Fruit fly (Drosophila melanogaster) S2 (cell line): ENCODE data around the gene rdog.

Experiments
- CG8478 ChIP-seq: fragments of >200 bp; optimal IDR thresholded peaks from 2 replicates; lab custom pipeline; 2018
- CTCF ChIP-seq, 2 experiments: fragments of >200 bp; optimal IDR thresholded peaks; 2 replicates each; lab custom pipeline; 2018

dm6 chr3R:29202418-29202817, 44.5 kb downstream of the rdog start, which contains the start of gene Mesh1:
- TF ChIP-seq CG8478, result peak; percentile 5
- no peak for TF ChIP-seq CTCF (optimal IDR thresholded peaks at IDR 0.05; lab: Kevin White, UChicago)
